Worm (Caenorhabditis elegans): ENCODE results near the gene rsu-1.

The rsu-1 gene

DNA sequence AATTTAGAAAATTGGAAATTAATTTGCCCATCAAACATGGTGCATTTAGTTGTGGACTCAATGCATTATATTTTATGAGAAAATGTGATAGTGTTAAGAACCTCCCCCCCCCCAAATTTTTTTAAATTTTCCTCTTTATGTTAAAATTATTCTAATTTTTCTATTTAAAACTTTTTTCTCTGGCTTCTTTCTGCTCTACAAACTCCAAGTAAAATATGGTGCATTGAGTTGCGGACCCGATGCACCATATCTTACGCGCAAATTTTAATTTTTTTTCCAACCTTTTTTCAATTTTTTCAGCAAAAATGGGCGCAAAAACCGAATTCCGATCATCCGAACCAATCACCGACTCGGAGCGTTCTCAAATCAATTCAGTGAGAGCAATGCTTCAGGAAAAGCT, 10.5 kb downstream of the rsu-1 start, which contains the start of gene C34C12.6:
C34C12.6 (plus strand) TSS at position 301 of the 400 bp plus-strand sequence.
- TF ChIP-seq pha-2 (tag; optimal IDR thresholded peaks at IDR 0.05) (no peak), ama-1 (optimal IDR thresholded peaks at IDR 0.05) (no peak), ceh-18 (tag; optimal IDR thresholded peaks at IDR 0.05) (no peak), ceh-19 (GFP tag; optimal IDR thresholded peaks at IDR 0.05) (no peak), ets-4 (tag; optimal IDR thresholded peaks at IDR 0.05) (no peak), odd-2 (tag; optimal IDR thresholded peaks at IDR 0.05) (no peak), ref-2 (tag; optimal IDR thresholded peaks at IDR 0.05) (no peak), gmeb-2 (tag; optimal IDR thresholded peaks at IDR 0.05) (no peak), elt-4 (tag; optimal IDR thresholded peaks at IDR 0.05) (no peak), F13H6.1 (tag; optimal IDR thresholded peaks at IDR 0.05) (no peak), hlh-8 (tag; optimal IDR thresholded peaks at IDR 0.05) (no peak), hlh-6 (tag; optimal IDR thresholded peaks at IDR 0.05) (no peak), madf-2 (tag; optimal IDR thresholded peaks at IDR 0.05) (no peak), ceh-22 (tag; optimal IDR thresholded peaks at IDR 0.05) (no peak), rnt-1 (tag; optimal IDR thresholded peaks at IDR 0.05) (no peak)

DNA sequence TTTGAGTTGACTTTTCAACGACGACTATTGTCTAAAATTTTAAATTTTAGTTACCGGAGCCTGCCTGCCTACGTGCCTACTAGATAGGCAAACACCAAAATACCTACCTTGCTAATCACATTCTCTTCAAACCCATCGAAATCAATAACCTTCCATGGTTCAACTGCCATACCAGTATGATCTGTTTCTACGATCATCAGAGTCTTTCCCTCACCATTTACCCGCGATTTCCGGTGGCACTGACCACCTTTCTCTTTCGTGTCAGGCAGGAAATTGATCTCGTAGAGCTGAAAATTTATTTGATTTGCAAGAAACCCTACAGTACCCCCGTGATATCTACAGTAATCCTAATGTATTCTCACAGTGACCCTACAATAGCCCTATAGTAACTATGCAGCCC, 13.2 kb downstream of the rsu-1 start:
- TF ChIP-seq mec-3 (tag; optimal IDR thresholded peaks at IDR 0.05; ENCODE audit: borderline replicate concordance) (no peak), ceh-18 (tag; optimal IDR thresholded peaks at IDR 0.05) (no peak), dmd-4 (tag; optimal IDR thresholded peaks at IDR 0.05; ENCODE audit: borderline replicate concordance) (no peak), syd-9 (tag; optimal IDR thresholded peaks at IDR 0.05) (no peak), ttx-3 (tag; optimal IDR thresholded peaks at IDR 0.05) (no peak), unc-3 (GFP tag; conservative IDR thresholded peaks at IDR 0.05) (no peak), unc-3 (tag; optimal IDR thresholded peaks at IDR 0.05) (no peak), che-1 (tag; optimal IDR thresholded peaks at IDR 0.05) (no peak), eyg-1 (tag; optimal IDR thresholded peaks at IDR 0.05) (no peak), hlh-30 (tag; optimal IDR thresholded peaks at IDR 0.05; ENCODE audit: insufficient read depth) (no peak), sox-4 (tag; optimal IDR thresholded peaks at IDR 0.05) (no peak), C38D4.7 (GFP tag; optimal IDR thresholded peaks at IDR 0.05) (no peak), hlh-6 (tag; optimal IDR thresholded peaks at IDR 0.05) (no peak), ceh-19 (GFP tag; optimal IDR thresholded peaks at IDR 0.05) (no peak), Y22D7AL.16 (tag; optimal IDR thresholded peaks at IDR 0.05) (no peak)

DNA sequence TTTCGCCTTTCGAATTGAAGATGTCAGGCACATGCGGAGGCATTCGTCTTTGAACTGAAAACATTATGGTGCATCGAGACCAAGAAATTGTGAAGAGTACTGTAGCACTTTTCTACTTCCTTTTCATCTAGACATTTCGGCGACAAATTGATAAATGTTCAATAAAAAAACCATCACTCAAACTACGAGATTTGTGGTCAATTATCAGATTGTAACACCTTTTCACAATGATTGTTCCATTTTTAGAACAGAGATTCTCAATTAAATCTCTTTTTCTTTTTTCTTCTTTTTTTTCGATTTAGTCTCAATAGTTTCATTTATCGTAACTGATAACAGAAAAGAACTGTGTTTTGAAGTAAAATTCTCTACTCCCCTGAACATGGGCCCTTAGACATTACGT, 14.3 kb downstream of the rsu-1 start:
- TF ChIP-seq C08G9.2 (tag; optimal IDR thresholded peaks at IDR 0.05) (no peak), hlh-6 (tag; optimal IDR thresholded peaks at IDR 0.05) (no peak), gmeb-2 (tag; optimal IDR thresholded peaks at IDR 0.05) (no peak), ceh-22 (tag; optimal IDR thresholded peaks at IDR 0.05) (no peak), nhr-232 (tag; optimal IDR thresholded peaks at IDR 0.05) (no peak), syd-9 (tag; optimal IDR thresholded peaks at IDR 0.05) (no peak), ttx-3 (tag; optimal IDR thresholded peaks at IDR 0.05) (no peak), ceh-18 (tag; optimal IDR thresholded peaks at IDR 0.05) (no peak), dve-1 (tag; optimal IDR thresholded peaks at IDR 0.05) (no peak), pat-9 (tag; optimal IDR thresholded peaks at IDR 0.05) (no peak), sox-2 (GFP tag; IDR thresholded peaks at IDR 0.05) (no peak), ceh-45 (GFP tag; IDR thresholded peaks at IDR 0.05) (no peak), T23F11.4 (GFP tag; optimal IDR thresholded peaks at IDR 0.05) (no peak), pha-2 (tag; optimal IDR thresholded peaks at IDR 0.05) (no peak), lim-6 (tag; optimal IDR thresholded peaks at IDR 0.05) (no peak), ceh-30 (tag; optimal IDR thresholded peaks at IDR 0.05) (no peak)

DNA sequence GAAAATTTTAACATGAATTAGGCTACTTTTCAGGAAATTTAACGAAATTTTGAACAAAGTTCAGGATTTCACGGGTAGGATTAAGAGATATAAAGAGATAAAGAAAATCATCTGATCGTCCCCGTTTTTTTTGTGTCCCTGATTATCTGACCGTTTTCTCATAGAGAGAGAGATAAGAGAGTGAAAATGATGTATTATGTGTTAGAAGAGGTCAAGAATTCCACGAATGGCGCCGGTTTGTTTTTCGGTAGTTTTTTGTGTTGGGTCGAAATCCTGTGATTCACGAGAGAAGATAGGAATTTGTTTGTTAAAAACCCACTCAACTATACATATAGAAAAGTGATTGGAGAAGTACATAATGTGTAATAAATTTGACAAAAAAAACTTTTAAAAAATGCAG, 15.3 kb downstream of the rsu-1 start:
- no peak for TF ChIP-seq fkh-10 (GFP tag; optimal IDR thresholded peaks at IDR 0.05)
- no peak for TF ChIP-seq ceh-34 (tag; optimal IDR thresholded peaks at IDR 0.05)
- TF ChIP-seq ceh-19 (GFP tag; optimal IDR thresholded peaks at IDR 0.05), result no peak
- no peak for TF ChIP-seq unc-86 (tag; optimal IDR thresholded peaks at IDR 0.05)
- no peak for TF ChIP-seq fax-1 (tag; optimal IDR thresholded peaks at IDR 0.05)
- no peak for TF ChIP-seq rnt-1 (tag; optimal IDR thresholded peaks at IDR 0.05)
- TF ChIP-seq tbx-2 (tag; optimal IDR thresholded peaks at IDR 0.05), result no peak
- no peak for TF ChIP-seq nhr-232 (tag; optimal IDR thresholded peaks at IDR 0.05)
- no peak for TF ChIP-seq pag-3 (tag; optimal IDR thresholded peaks at IDR 0.05; ENCODE audit: borderline replicate concordance)
- no peak for TF ChIP-seq odd-2 (tag; optimal IDR thresholded peaks at IDR 0.05)

Data from whole organism, late embryonic.